Fruit fly (Drosophila melanogaster): ENCODE measurements around the gene CG5555.

CG5555 gene

dm6 chr3R:19150856-19151651 is 29.3 kb downstream of the CG5555 start:
- TF ChIP-seq CG8478 (optimal IDR thresholded peaks at IDR 0.05) (no peak), CTCF (optimal IDR thresholded peaks at IDR 0.05) (no peak)

- no peak for TF ChIP-seq CTCF (optimal IDR thresholded peaks at IDR 0.05)
- no peak for TF ChIP-seq CG8478 (optimal IDR thresholded peaks at IDR 0.05)
Observed at dm6 chr3R:19147511-19148239, 32.7 kb downstream of the CG5555 start, which contains the start of gene Ppcs. TSS of gene Ppcs (minus strand) at chr3R:19147910.

- TF ChIP-seq CG8478 (optimal IDR thresholded peaks at IDR 0.05) (no peak), CTCF (optimal IDR thresholded peaks at IDR 0.05) (no peak)
Observed at dm6 chr3R:19134957-19135356, 45.4 kb downstream of the CG5555 start, which contains the start of gene Cyp12a4. TSS of gene Cyp12a4 (plus strand) at chr3R:19135158.

- no peak for TF ChIP-seq CTCF (optimal IDR thresholded peaks at IDR 0.05)
- no peak for TF ChIP-seq CG8478 (optimal IDR thresholded peaks at IDR 0.05)
Observed at dm6 chr3R:19132146-19132833, 48.0 kb downstream of the CG5555 start, which contains the start of gene Cyp12a5. TSS of gene Cyp12a5 (plus strand) at chr3R:19132648.

All from S2 (cell line).